Fruit fly (Drosophila melanogaster): ENCODE measurements around the gene CG14561.

dm6 chr3L:22091339-22091738, 25.6 kb downstream of the CG14561 start:
- TF ChIP-seq CTCF (optimal IDR thresholded peaks at IDR 0.05), result no peak
- no peak for TF ChIP-seq CG8478 (optimal IDR thresholded peaks at IDR 0.05)
